Fruit fly (Drosophila melanogaster) whole organism, wandering third instar larva: ENCODE data around the gene caps.

Experiments
- Abd-B ChIP-seq: fragments of >200 bp; optimal IDR thresholded peaks from 2 replicates; lab custom pipeline; 2017; ENCODE audit warnings: missing biosample characterization, missing genetic modification characterization
- CG32264 ChIP-seq: fragments of 200-800 bp; sonication (Bioruptor generic); optimal IDR thresholded peaks from 2 replicates; lab custom pipeline; 2016; ENCODE audit warnings: missing biosample characterization, missing genetic modification characterization
- CG9705 ChIP-seq: fragments of 200-800 bp; sonication (Bioruptor generic); optimal IDR thresholded peaks from 2 replicates; lab custom pipeline; 2018; ENCODE audit warnings: missing biosample characterization, mild to moderate bottlenecking, missing genetic modification characterization
- CrebA ChIP-seq: fragments of 200-800 bp; sonication (Bioruptor generic); optimal IDR thresholded peaks from 2 replicates; lab custom pipeline; 2016; ENCODE audit warnings: missing biosample characterization, mild to moderate bottlenecking, missing genetic modification characterization, borderline replicate concordance
- Dfd ChIP-seq: fragments of >200 bp; optimal IDR thresholded peaks from 2 replicates; lab custom pipeline; 2017; ENCODE audit warnings: missing biosample characterization, missing genetic modification characterization
- Dif ChIP-seq: fragments of 200-275, 200-300 bp; sonication (Bioruptor generic); optimal IDR thresholded peaks from 2 replicates; lab custom pipeline; 2018; ENCODE audit warnings: missing biosample characterization, missing genetic modification characterization; ENCODE audit not compliant: partially characterized antibody
- GATAd ChIP-seq: sonication (Bioruptor generic); optimal IDR thresholded peaks from 2 replicates; lab custom pipeline; 2016; ENCODE audit warnings: missing biosample characterization, missing genetic modification characterization
- HLH106 ChIP-seq: fragments of 200-800 bp; optimal IDR thresholded peaks from 3 replicates; lab custom pipeline; 2019; ENCODE audit warnings: missing biosample characterization, mild to moderate bottlenecking, missing genetic modification characterization, moderate library complexity
- Hnf4 ChIP-seq: fragments of 200-800 bp; sonication (Bioruptor generic); optimal IDR thresholded peaks from 2 replicates; lab custom pipeline; 2016; ENCODE audit warnings: missing biosample characterization, mild to moderate bottlenecking, missing genetic modification characterization
- Hr78 ChIP-seq: fragments of >200 bp; optimal IDR thresholded peaks from 2 replicates; lab custom pipeline; 2017; ENCODE audit warnings: missing biosample characterization, missing genetic modification characterization
- Hr83 ChIP-seq: fragments of 200-300 bp; sonication (Bioruptor generic); optimal IDR thresholded peaks from 2 replicates; lab custom pipeline; 2016; ENCODE audit warnings: missing biosample characterization, mild to moderate bottlenecking, missing genetic modification characterization, moderate library complexity; ENCODE audit not compliant: poor library complexity, severe bottlenecking
- Jra ChIP-seq: sonication (Bioruptor generic); optimal IDR thresholded peaks from 2 replicates; lab custom pipeline; 2016; ENCODE audit warnings: missing biosample characterization, missing genetic modification characterization
- Mio ChIP-seq: sonication (Bioruptor generic); optimal IDR thresholded peaks from 2 replicates; lab custom pipeline; 2016; ENCODE audit warnings: missing biosample characterization, missing genetic modification characterization
- Myc ChIP-seq: fragments of >200 bp; optimal IDR thresholded peaks from 2 replicates; lab custom pipeline; 2017
- N ChIP-seq: fragments of >200 bp; optimal IDR thresholded peaks from 2 replicates; lab custom pipeline; 2018; ENCODE audit warnings: missing biosample characterization, missing external identifiers, missing genetic modification characterization
- OdsH ChIP-seq: fragments of 200-800 bp; sonication (Bioruptor generic); optimal IDR thresholded peaks from 2 replicates; lab custom pipeline; 2016; ENCODE audit warnings: missing biosample characterization, mild to moderate bottlenecking, missing genetic modification characterization
- Rel ChIP-seq, 2 experiments: fragments of 200-800 bp; sonication (Bioruptor generic) in 1 of 2; optimal IDR thresholded peaks; 2 replicates in 1 of 2; 3 replicates in 1 of 2; lab custom pipeline; 2016 to 2019; ENCODE audit warnings: mild to moderate bottlenecking in 2 of 2, missing biosample characterization in 2 of 2, missing genetic modification characterization in 2 of 2, moderate library complexity in 1 of 2
- Sp1 ChIP-seq: fragments of 200-800 bp; sonication (Bioruptor generic); optimal IDR thresholded peaks from 3 replicates; lab custom pipeline; 2019; ENCODE audit warnings: missing biosample characterization, mild to moderate bottlenecking, missing genetic modification characterization, moderate library complexity
- Vsx2 ChIP-seq: fragments of 200-300, 225-300 bp; sonication (Bioruptor generic); optimal IDR thresholded peaks from 2 replicates; lab custom pipeline; 2018; ENCODE audit warnings: missing biosample characterization, missing genetic modification characterization; ENCODE audit not compliant: partially characterized antibody
- br ChIP-seq: fragments of 200-800 bp; sonication (Bioruptor generic); optimal IDR thresholded peaks from 2 replicates; lab custom pipeline; 2016; ENCODE audit warnings: missing biosample characterization, missing genetic modification characterization
- brk ChIP-seq: fragments of 200-800 bp; sonication (Bioruptor generic); optimal IDR thresholded peaks from 2 replicates; lab custom pipeline; 2016; ENCODE audit warnings: missing biosample characterization, mild to moderate bottlenecking, missing genetic modification characterization
- dl ChIP-seq, 2 experiments: fragments of 175-275, 200-275 bp in 1 of 2; fragments of 200-275 bp in 1 of 2; sonication (Bioruptor generic); optimal IDR thresholded peaks; lab custom pipeline; 2018; ENCODE audit warnings: mild to moderate bottlenecking in 2 of 2, missing biosample characterization in 2 of 2, missing genetic modification characterization in 2 of 2, moderate library complexity in 2 of 2; ENCODE audit not compliant: partially characterized antibody in 2 of 2, insufficient read depth in 1 of 2
- dmrt93B ChIP-seq: fragments of 200-800 bp; sonication (Bioruptor generic); optimal IDR thresholded peaks from 2 replicates; lab custom pipeline; 2018; ENCODE audit warnings: missing biosample characterization, mild to moderate bottlenecking, missing genetic modification characterization
- dsf ChIP-seq: sonication (Bioruptor generic); optimal IDR thresholded peaks from 2 replicates; lab custom pipeline; 2016; ENCODE audit warnings: missing biosample characterization, missing genetic modification characterization, borderline replicate concordance
- ey ChIP-seq: fragments of 200-800 bp; sonication (Bioruptor generic); optimal IDR thresholded peaks from 2 replicates; lab custom pipeline; 2016; ENCODE audit warnings: missing biosample characterization, missing genetic modification characterization
- foxo ChIP-seq, 2 experiments: fragments of 200-800 bp; sonication (Bioruptor generic); optimal IDR thresholded peaks; 2 replicates in 1 of 2; 3 replicates in 1 of 2; lab custom pipeline; 2016 to 2017; ENCODE audit warnings: missing biosample characterization in 2 of 2, missing genetic modification characterization in 2 of 2
- fru ChIP-seq: fragments of 200-800 bp; sonication (Bioruptor generic); optimal IDR thresholded peaks from 3 replicates; lab custom pipeline; 2016; ENCODE audit warnings: missing biosample characterization, mild to moderate bottlenecking, missing genetic modification characterization
- h ChIP-seq: fragments of 200-800 bp; sonication (Bioruptor generic); optimal IDR thresholded peaks from 3 replicates; lab custom pipeline; 2016; ENCODE audit warnings: missing biosample characterization, mild to moderate bottlenecking, missing genetic modification characterization
- jim ChIP-seq: fragments of 175-275, 200-325 bp; sonication (Bioruptor generic); optimal IDR thresholded peaks from 2 replicates; lab custom pipeline; 2016; ENCODE audit warnings: missing biosample characterization, mild to moderate bottlenecking, missing genetic modification characterization
- lola ChIP-seq: fragments of >200 bp; optimal IDR thresholded peaks from 2 replicates; lab custom pipeline; 2017; ENCODE audit warnings: missing biosample characterization, missing genetic modification characterization
- pan ChIP-seq: fragments of >200 bp; optimal IDR thresholded peaks from 2 replicates; lab custom pipeline; 2017
- psq ChIP-seq: fragments of 200-800 bp; sonication (Bioruptor generic); optimal IDR thresholded peaks from 3 replicates; lab custom pipeline; 2017; ENCODE audit warnings: missing biosample characterization, mild to moderate bottlenecking, missing genetic modification characterization, moderate library complexity
- rgr ChIP-seq: fragments of 200-800 bp; sonication (Bioruptor generic); optimal IDR thresholded peaks from 3 replicates; lab custom pipeline; 2016; ENCODE audit warnings: missing biosample characterization, mild to moderate bottlenecking, missing genetic modification characterization
- sage ChIP-seq: fragments of 200-800 bp; sonication (Bioruptor generic); optimal IDR thresholded peaks from 2 replicates; lab custom pipeline; 2016; ENCODE audit warnings: missing biosample characterization, mild to moderate bottlenecking, missing genetic modification characterization
- sv ChIP-seq: fragments of 200-800 bp; sonication (Bioruptor generic); optimal IDR thresholded peaks from 3 replicates; lab custom pipeline; 2016; ENCODE audit warnings: missing biosample characterization, missing genetic modification characterization
- tai ChIP-seq: sonication (Bioruptor generic); optimal IDR thresholded peaks from 2 replicates; lab custom pipeline; 2016; ENCODE audit warnings: missing biosample characterization, missing genetic modification characterization
- usp ChIP-seq: fragments of >200 bp; optimal IDR thresholded peaks from 2 replicates; lab custom pipeline; 2017; ENCODE audit warnings: missing biosample characterization, missing genetic modification characterization
- woc ChIP-seq: sonication (Bioruptor generic); optimal IDR thresholded peaks from 2 replicates; lab custom pipeline; 2016; ENCODE audit warnings: missing biosample characterization, mild to moderate bottlenecking, missing genetic modification characterization

caps gene

dm6 chr3L:13212196-13212595, 16.3 kb upstream of the caps start:
- TF ChIP-seq brk (GFP tag; lab: Kevin White, UChicago) (no peak), woc (GFP tag; lab: Kevin White, UChicago) (no peak)

- TF ChIP-seq CG9705: no peak
- TF ChIP-seq foxo (GFP tag; optimal IDR thresholded peaks at IDR 0.05; lab: Kevin White, UChicago): peak in 1 of 2 experiments; percentile 53
- TF ChIP-seq Sp1 (GFP tag; lab: Kevin White, UChicago): peak; percentile 84
- TF ChIP-seq usp (GFP tag; lab: Kevin White, UChicago): no peak
- TF ChIP-seq tai (GFP tag; lab: Kevin White, UChicago): peak; percentile 24
- TF ChIP-seq rgr (GFP tag; lab: Kevin White, UChicago): peak; percentile 28
- TF ChIP-seq Abd-B (GFP tag; lab: Kevin White, UChicago): no peak
- TF ChIP-seq Myc (lab: Kevin White, UChicago): no peak
- TF ChIP-seq Hnf4 (GFP tag; lab: Kevin White, UChicago): no peak
- TF ChIP-seq ey: no peak
- peak; percentile 51 for TF ChIP-seq OdsH (GFP tag; lab: Kevin White, UChicago)
- no peak for TF ChIP-seq fru (GFP tag; lab: Kevin White, UChicago)
- TF ChIP-seq woc (GFP tag; lab: Kevin White, UChicago): no peak
- TF ChIP-seq pan (lab: Kevin White, UChicago): peak; percentile 29
- TF ChIP-seq dmrt93B (GFP tag; lab: Kevin White, UChicago): peak; percentile 70
- peak; percentile 79 for TF ChIP-seq HLH106 (tag; lab: Kevin White, UChicago)
- TF ChIP-seq lola (GFP tag; lab: Kevin White, UChicago): no peak
- TF ChIP-seq psq (GFP tag; lab: Kevin White, UChicago): peak; percentile 77
Observed at dm6 chr3L:13212656-13213350, 15.7 kb upstream of the caps start.

dm6 chr3L:13213360-13213759, 15.1 kb upstream of the caps start:
- TF ChIP-seq sv (GFP tag; lab: Kevin White, UChicago) (no peak), br (GFP tag; lab: Kevin White, UChicago) (peak; percentile 75), Jra (GFP tag; lab: Kevin White, UChicago) (no peak), fru (GFP tag; lab: Kevin White, UChicago) (peak; percentile 59), Dif (GFP tag; lab: Kevin White, UChicago) (no peak), Hr78 (no peak), psq (GFP tag; lab: Kevin White, UChicago) (peak; percentile 35), h (GFP tag; lab: Kevin White, UChicago) (peak; percentile 80), tai (GFP tag; lab: Kevin White, UChicago) (peak; percentile 27), Abd-B (GFP tag; lab: Kevin White, UChicago) (no peak), dmrt93B (GFP tag; lab: Kevin White, UChicago) (no peak), lola (GFP tag; lab: Kevin White, UChicago) (no peak), CG9705 (no peak), pan (lab: Kevin White, UChicago) (no peak), rgr (GFP tag; lab: Kevin White, UChicago) (peak; percentile 68), Rel (GFP tag; optimal IDR thresholded peaks at IDR 0.05; lab: Kevin White, UChicago) (no peak), Rel (tag; optimal IDR thresholded peaks at IDR 0.05; lab: Kevin White, UChicago) (no peak), usp (GFP tag; lab: Kevin White, UChicago) (no peak), N (GFP tag; lab: Kevin White, UChicago) (no peak), Vsx2 (GFP tag; lab: Kevin White, UChicago) (no peak), Dfd (no peak), ey (peak; percentile 76), Sp1 (GFP tag; lab: Kevin White, UChicago) (peak; percentile 9), GATAd (no peak), dl (GFP tag; optimal IDR thresholded peaks at IDR 0.05; lab: Kevin White, UChicago; ENCODE audit: insufficient read depth in 1 of 2, partially characterized antibody in 2 of 2) (no peak), Mio (GFP tag; lab: Kevin White, UChicago) (no peak), Hnf4 (GFP tag; lab: Kevin White, UChicago) (peak; percentile 40), CrebA (GFP tag; lab: Kevin White, UChicago) (no peak), sage (peak; percentile 72), OdsH (GFP tag; lab: Kevin White, UChicago) (peak; percentile 36), CG32264 (GFP tag; lab: Kevin White, UChicago) (peak; percentile 44), Hr83 (GFP tag; lab: Kevin White, UChicago) (peak; percentile 11), brk (GFP tag; lab: Kevin White, UChicago) (no peak), dsf (GFP tag; lab: Kevin White, UChicago) (no peak), woc (GFP tag; lab: Kevin White, UChicago) (peak; percentile 10), jim (GFP tag; lab: Kevin White, UChicago) (no peak), foxo (GFP tag; optimal IDR thresholded peaks at IDR 0.05; lab: Kevin White, UChicago) (peak in 1 of 2 experiments; percentile 55), HLH106 (tag; lab: Kevin White, UChicago) (peak; percentile 24), Myc (lab: Kevin White, UChicago) (no peak)
